Worm (Caenorhabditis elegans): Measurements from ENCODE around the gene Y43C5A.3.

- TF ChIP-seq flh-1 (GFP tag; optimal IDR thresholded peaks at IDR 0.05) = no peak
- no peak for TF ChIP-seq zip-8 (tag; optimal IDR thresholded peaks at IDR 0.05)
- TF ChIP-seq ceh-43 (GFP tag; optimal IDR thresholded peaks at IDR 0.05) = no peak
- no peak for TF ChIP-seq lin-13 (tag; optimal IDR thresholded peaks at IDR 0.05)
- TF ChIP-seq bed-3 (GFP tag; optimal IDR thresholded peaks at IDR 0.05) = no peak
- TF ChIP-seq nhr-2 (tag; optimal IDR thresholded peaks at IDR 0.05) = no peak
Measured at ce11 chrIV:10304383-10304782, 30.5 kb downstream of the Y43C5A.3 start.
